Worm (Caenorhabditis elegans) whole organism, L4/young adult: ENCODE measurements around the gene str-226.

Experiments
- dao-5 ChIP-seq: sonication (generic microtip); optimal IDR thresholded peaks from 2 replicates; lab custom pipeline; 2016; ENCODE audit warnings: missing genotype, missing genetic modification characterization, moderate library complexity, missing compliant biosample characterization
- him-1 ChIP-seq: sonication (generic microtip); optimal IDR thresholded peaks from 2 replicates; lab custom pipeline; 2016; ENCODE audit warnings: missing genotype, missing genetic modification reagents, missing genetic modification characterization, missing compliant biosample characterization

- TF ChIP-seq him-1 (tag; lab: Kevin White, UChicago): no peak
- no peak for TF ChIP-seq dao-5 (tag; lab: Kevin White, UChicago)
These were observed 44.9 kb downstream of the str-226 start, which contains the start of gene grl-31 for ce11 chrV:3557422-3557821.
